Fruit fly (Drosophila melanogaster) S2 (cell line): ENCODE results near the gene CG1428.

Experiments used
- CG8478 ChIP-seq: fragments of >200 bp; optimal IDR thresholded peaks from 2 replicates; lab custom pipeline; 2018
- CTCF ChIP-seq, 2 experiments: fragments of >200 bp; optimal IDR thresholded peaks; 2 replicates each; lab custom pipeline; 2018

DNA sequence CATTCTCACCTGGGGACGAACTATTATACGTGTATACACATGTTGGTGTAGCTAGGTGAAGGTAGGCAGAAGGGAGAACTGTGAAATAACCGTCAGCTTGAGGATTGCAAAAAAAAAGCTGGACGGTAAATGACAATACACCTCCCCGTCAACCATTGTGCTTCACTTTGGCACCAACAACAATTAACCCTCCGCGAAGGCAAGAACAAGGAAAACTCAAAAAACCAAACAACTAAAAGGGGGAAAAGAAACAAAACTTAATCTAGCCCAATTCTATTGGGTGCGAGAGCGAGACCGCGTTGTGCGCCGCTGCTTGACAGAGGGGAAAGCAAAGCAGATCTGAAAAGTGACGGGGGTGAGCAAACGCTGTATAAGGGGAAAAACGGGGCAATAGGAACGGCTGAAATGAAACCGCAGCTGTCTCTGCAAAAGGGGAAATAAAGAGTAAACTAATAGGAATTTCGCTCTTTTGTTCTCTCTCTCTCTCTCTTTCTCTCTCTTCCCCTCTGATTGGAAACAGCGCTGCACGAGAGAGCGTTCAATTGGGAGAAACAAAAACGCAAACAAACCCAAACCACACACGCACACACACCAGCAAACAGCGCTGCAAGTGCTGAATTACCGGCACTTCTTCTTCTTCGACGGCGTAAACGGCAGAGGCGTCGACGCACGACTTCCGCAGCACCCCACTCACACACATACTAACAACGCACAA lies 6.9 kb upstream of the CG1428 start:
- TF ChIP-seq CG8478 (lab: Kevin White, UChicago) (no peak), CTCF (optimal IDR thresholded peaks at IDR 0.05; lab: Kevin White, UChicago) (no peak)
